Fruit fly (Drosophila melanogaster) S2 (cell line): ENCODE results near the gene CG34265.

ENCODE experiments used
- CG8478 ChIP-seq: fragments of >200 bp; optimal IDR thresholded peaks from 2 replicates; lab custom pipeline; 2018
- CTCF ChIP-seq, 2 experiments: fragments of >200 bp; optimal IDR thresholded peaks; 2 replicates each; lab custom pipeline; 2018

dm6 chr3L:3300345-3300744 is 32.1 kb downstream of the CG34265 start:
- TF ChIP-seq CG8478 (lab: Kevin White, UChicago) (no peak), CTCF (optimal IDR thresholded peaks at IDR 0.05; lab: Kevin White, UChicago) (no peak)
